Fruit fly (Drosophila melanogaster) whole organism, embryonic: Measurements from ENCODE around the gene Cpr62Bc.
A peak's percentile ranks its signal among the peaks of the same experiment; 100 is the strongest.

Source experiments
- Atf-2 ChIP-seq: fragments of 200-800 bp; sonication (Bioruptor generic); optimal IDR thresholded peaks from 2 replicates; lab custom pipeline; 2016; ENCODE audit warnings: missing biosample characterization, missing genetic modification characterization
- B-H2 ChIP-seq: fragments of 200-800 bp; sonication (Bioruptor generic); optimal IDR thresholded peaks from 2 replicates; lab custom pipeline; 2018; ENCODE audit warnings: missing biosample characterization, mild to moderate bottlenecking, missing genetic modification characterization
- BEAF-32 ChIP-seq: fragments of 200-800 bp; sonication (Bioruptor generic); optimal IDR thresholded peaks from 3 replicates; lab custom pipeline; 2017; ENCODE audit warnings: missing biosample characterization, missing genetic modification characterization, mild to moderate bottlenecking, moderate library complexity, missing genetic modification reagents
- Bdp1 ChIP-seq: fragments of 200-800 bp; sonication (Bioruptor generic); optimal IDR thresholded peaks from 3 replicates; lab custom pipeline; 2016; ENCODE audit warnings: missing biosample characterization, missing genetic modification characterization
- Bgb ChIP-seq: fragments of 200-800 bp; sonication (Bioruptor generic); IDR thresholded peaks from 2 replicates; pipeline ENCODE4 v1.3.6; 2022; ENCODE audit warnings: missing biosample characterization, missing genetic modification characterization; ENCODE audit not compliant: partially characterized antibody
- C15 ChIP-seq: fragments of 200-800 bp; sonication (Bioruptor generic); IDR thresholded peaks from 3 replicates; pipeline ENCODE4 v1.3.6; 2022; ENCODE audit warnings: missing biosample characterization, missing genetic modification characterization
- CG10462 ChIP-seq: fragments of 200-800 bp; sonication (Bioruptor generic); optimal IDR thresholded peaks from 2 replicates; lab custom pipeline; 2016; ENCODE audit warnings: missing biosample characterization, missing genetic modification characterization
- CG13296 ChIP-seq: fragments of 200-800 bp; sonication (Bioruptor generic); optimal IDR thresholded peaks from 3 replicates; lab custom pipeline; 2018; ENCODE audit warnings: missing biosample characterization, mild to moderate bottlenecking, missing genetic modification characterization
- CG13775 ChIP-seq: fragments of 200-800 bp; sonication (Bioruptor generic); optimal IDR thresholded peaks from 3 replicates; lab custom pipeline; 2017; ENCODE audit warnings: missing biosample characterization, mild to moderate bottlenecking, missing genetic modification characterization
- CG15073 ChIP-seq: fragments of 200-800 bp; sonication (Bioruptor generic); optimal IDR thresholded peaks from 2 replicates; lab custom pipeline; 2016; ENCODE audit warnings: missing biosample characterization, missing genetic modification characterization
- CG17912 ChIP-seq: fragments of 200-800 bp; sonication (Bioruptor generic); optimal IDR thresholded peaks from 2 replicates; lab custom pipeline; 2018; ENCODE audit warnings: missing biosample characterization, mild to moderate bottlenecking, missing genetic modification characterization
- CG2199 ChIP-seq: fragments of 200-800 bp; sonication (Bioruptor generic); IDR thresholded peaks from 3 replicates; pipeline ENCODE4 v1.3.6; 2022; ENCODE audit warnings: missing biosample characterization, missing genetic modification characterization
- CG32772 ChIP-seq: fragments of 200-800 bp; sonication (Bioruptor generic); IDR thresholded peaks from 2 replicates; pipeline ENCODE4 v1.3.6; 2022; ENCODE audit warnings: missing biosample characterization, missing genetic modification characterization
- CG33557 ChIP-seq: fragments of 200-800 bp; sonication (Bioruptor generic); optimal IDR thresholded peaks from 2 replicates; lab custom pipeline; 2019; ENCODE audit warnings: missing biosample characterization, mild to moderate bottlenecking, missing genetic modification characterization, moderate library complexity
- CG34376 ChIP-seq: fragments of 200-800 bp; sonication (Bioruptor generic); optimal IDR thresholded peaks from 2 replicates; lab custom pipeline; 2018; ENCODE audit warnings: missing biosample characterization, mild to moderate bottlenecking, missing genetic modification characterization
- CG3847 ChIP-seq: fragments of 200-800 bp; sonication (Bioruptor generic); IDR thresholded peaks from 2 replicates; pipeline ENCODE4 v1.3.6; 2022; ENCODE audit warnings: missing biosample characterization, missing genetic modification characterization
- CG4328 ChIP-seq: fragments of 200-800 bp; sonication (Bioruptor generic); optimal IDR thresholded peaks from 3 replicates; lab custom pipeline; 2017; ENCODE audit warnings: missing biosample characterization, missing genetic modification reagents, missing genetic modification characterization
- CG4854 ChIP-seq: fragments of 200-800 bp; sonication (Bioruptor generic); optimal IDR thresholded peaks from 2 replicates; lab custom pipeline; 2016; ENCODE audit warnings: missing biosample characterization, missing genetic modification characterization, inconsistent platforms
- CG6254 ChIP-seq: fragments of 200-800 bp; sonication (Bioruptor generic); optimal IDR thresholded peaks from 3 replicates; lab custom pipeline; 2017; ENCODE audit warnings: mild to moderate bottlenecking, missing biosample characterization, missing genetic modification reagents, missing genetic modification characterization
- CG6813 ChIP-seq: fragments of 200-800 bp; sonication (Bioruptor generic); optimal IDR thresholded peaks from 2 replicates; lab custom pipeline; 2017; ENCODE audit warnings: missing biosample characterization, missing genetic modification characterization, mild to moderate bottlenecking, moderate library complexity, missing genetic modification reagents
- CG8944 ChIP-seq: fragments of 200-800 bp; sonication (Bioruptor generic); optimal IDR thresholded peaks from 3 replicates; lab custom pipeline; 2016; ENCODE audit warnings: missing biosample characterization, missing genetic modification characterization
- CG9437 ChIP-seq: fragments of 200-800 bp; sonication (Bioruptor generic); optimal IDR thresholded peaks from 2 replicates; lab custom pipeline; 2018; ENCODE audit warnings: missing biosample characterization, mild to moderate bottlenecking, missing genetic modification characterization
- CG9932 ChIP-seq: fragments of 200-800 bp; sonication (Bioruptor generic); IDR thresholded peaks from 2 replicates; pipeline ENCODE4 v1.3.6; 2022; ENCODE audit warnings: missing biosample characterization, missing genetic modification characterization
- Camta ChIP-seq: fragments of 200-800 bp; sonication (Bioruptor generic); optimal IDR thresholded peaks from 2 replicates; lab custom pipeline; 2016; ENCODE audit warnings: missing biosample characterization, missing genetic modification characterization
- D ChIP-seq, 2 experiments: fragments of 200-800 bp in 1 of 2; fragments of >200 bp in 1 of 2; sonication (Bioruptor generic) in 1 of 2; optimal IDR thresholded peaks; 2 replicates in 1 of 2; 3 replicates in 1 of 2; lab custom pipeline; 2017; ENCODE audit warnings: mild to moderate bottlenecking in 1 of 2, missing biosample characterization in 1 of 2, missing genetic modification characterization in 1 of 2, missing genetic modification reagents in 1 of 2
- D19A ChIP-seq: fragments of 200-800 bp; optimal IDR thresholded peaks from 3 replicates; lab custom pipeline; 2019; ENCODE audit warnings: missing biosample characterization, mild to moderate bottlenecking, missing genetic modification characterization, moderate library complexity
- Hmr ChIP-seq: fragments of 200-800 bp; sonication (Bioruptor generic); optimal IDR thresholded peaks from 3 replicates; lab custom pipeline; 2017; ENCODE audit warnings: mild to moderate bottlenecking, missing biosample characterization, missing genetic modification reagents, missing genetic modification characterization
- NFAT ChIP-seq: fragments of 200-800 bp; sonication (Bioruptor generic); IDR thresholded peaks from 2 replicates; pipeline ENCODE4 v1.3.6; 2022; ENCODE audit warnings: missing biosample characterization, missing genetic modification characterization
- Nf-YB ChIP-seq: fragments of 200-800 bp; sonication (Bioruptor generic); optimal IDR thresholded peaks from 3 replicates; lab custom pipeline; 2019; ENCODE audit warnings: missing biosample characterization, mild to moderate bottlenecking, missing genetic modification characterization, moderate library complexity
- Nf-YC ChIP-seq: fragments of 200-800 bp; optimal IDR thresholded peaks from 3 replicates; lab custom pipeline; 2019; ENCODE audit warnings: missing biosample characterization, mild to moderate bottlenecking, missing genetic modification characterization, moderate library complexity
- Side ChIP-seq: fragments of 200-800 bp; sonication (Bioruptor generic); optimal IDR thresholded peaks from 2 replicates; lab custom pipeline; 2016; ENCODE audit warnings: missing biosample characterization, missing genetic modification characterization
- ara ChIP-seq: fragments of 200-800 bp; sonication (Bioruptor generic); IDR thresholded peaks from 2 replicates; pipeline ENCODE4 v1.3.6; 2022; ENCODE audit warnings: missing biosample characterization, missing genetic modification characterization
- cwo ChIP-seq: fragments of 200-800 bp; sonication (Bioruptor generic); optimal IDR thresholded peaks from 3 replicates; lab custom pipeline; 2017; ENCODE audit warnings: missing biosample characterization, missing genetic modification characterization, mild to moderate bottlenecking, moderate library complexity, missing genetic modification reagents
- her ChIP-seq: fragments of 200-800 bp; sonication (Bioruptor generic); optimal IDR thresholded peaks from 2 replicates; lab custom pipeline; 2016; ENCODE audit warnings: missing biosample characterization, missing genetic modification characterization
- insv ChIP-seq, 2 experiments: fragments of 200-800 bp; sonication (Bioruptor generic); optimal IDR thresholded peaks; 3 replicates each; lab custom pipeline; 2016 to 2018; ENCODE audit warnings: missing biosample characterization in 2 of 2, missing genetic modification characterization in 2 of 2
- jing ChIP-seq: fragments of 200-800 bp; sonication (Bioruptor generic); optimal IDR thresholded peaks from 2 replicates; lab custom pipeline; 2018; ENCODE audit warnings: missing biosample characterization, mild to moderate bottlenecking, missing genetic modification characterization
- lilli ChIP-seq: fragments of 200-800 bp; sonication (Bioruptor generic); optimal IDR thresholded peaks from 3 replicates; lab custom pipeline; 2016; ENCODE audit warnings: missing biosample characterization, missing genetic modification characterization
- mld ChIP-seq: fragments of 200-800 bp; sonication (Bioruptor generic); IDR thresholded peaks from 3 replicates; pipeline ENCODE4 v1.3.6; 2022; ENCODE audit warnings: missing biosample characterization, missing genetic modification characterization; ENCODE audit not compliant: partially characterized antibody
- pan ChIP-seq, 4 experiments: fragments of >200 bp in 3 of 4; fragments of 200-800 bp in 1 of 4; sonication (Bioruptor generic) in 1 of 4; optimal IDR thresholded peaks in 3 of 4; IDR thresholded peaks in 1 of 4; 2 replicates each; pipeline versions ENCODE4 v1.3.6 to Lab custom; 2017 to 2022; ENCODE audit warnings: missing biosample characterization in 2 of 4, missing genetic modification characterization in 2 of 4, mixed read lengths in 1 of 4
- peb ChIP-seq: fragments of 200-800 bp; sonication (Bioruptor generic); IDR thresholded peaks from 2 replicates; pipeline ENCODE4 v1.3.6; 2022; ENCODE audit warnings: missing biosample characterization, missing genetic modification characterization
- repo ChIP-seq: fragments of 200-800 bp; sonication (Bioruptor generic); optimal IDR thresholded peaks from 2 replicates; lab custom pipeline; 2016; ENCODE audit warnings: missing biosample characterization, missing genetic modification characterization
- scrt ChIP-seq: fragments of 200-800 bp; sonication (Bioruptor generic); optimal IDR thresholded peaks from 2 replicates; lab custom pipeline; 2018; ENCODE audit warnings: missing biosample characterization, mild to moderate bottlenecking, missing genetic modification characterization, moderate library complexity
- sna ChIP-seq: fragments of 200-800 bp; sonication (Bioruptor generic); IDR thresholded peaks from 2 replicates; pipeline ENCODE4 v1.3.6; 2022; ENCODE audit warnings: missing biosample characterization, missing genetic modification characterization; ENCODE audit not compliant: partially characterized antibody
- sqz ChIP-seq: fragments of 200-800 bp; sonication (Bioruptor generic); optimal IDR thresholded peaks from 3 replicates; lab custom pipeline; 2018; ENCODE audit warnings: missing biosample characterization, mild to moderate bottlenecking, missing genetic modification characterization
- sr ChIP-seq: fragments of 200-800 bp; sonication (Bioruptor generic); IDR thresholded peaks from 3 replicates; pipeline ENCODE4 v1.3.6; 2022; ENCODE audit warnings: missing biosample characterization, missing genetic modification characterization
- twi ChIP-seq: fragments of 200-800 bp; optimal IDR thresholded peaks from 2 replicates; lab custom pipeline; 2019; ENCODE audit warnings: missing biosample characterization, mild to moderate bottlenecking, missing genetic modification characterization, moderate library complexity
- tx ChIP-seq: fragments of 200-800 bp; sonication (Bioruptor generic); optimal IDR thresholded peaks from 2 replicates; lab custom pipeline; 2016; ENCODE audit warnings: missing biosample characterization, missing genetic modification characterization
- unpg ChIP-seq: fragments of 200-800 bp; sonication (Bioruptor generic); optimal IDR thresholded peaks from 3 replicates; lab custom pipeline; 2018; ENCODE audit warnings: missing biosample characterization, mild to moderate bottlenecking, missing genetic modification characterization, moderate library complexity
- wor ChIP-seq: fragments of 200-800 bp; sonication (Bioruptor generic); IDR thresholded peaks from 2 replicates; pipeline ENCODE4 v1.3.6; 2022; ENCODE audit warnings: missing biosample characterization, missing genetic modification characterization

The Cpr62Bc gene

dm6 chr3L:1876215-1876625 lies 34.3 kb upstream of the Cpr62Bc start, which contains the start of gene dre4 (continued):
- TF ChIP-seq CG6813 (GFP tag; lab: Kevin White, UChicago), result no peak
- TF ChIP-seq B-H2 (GFP tag; lab: Kevin White, UChicago), result no peak
- peak; percentile 49 for TF ChIP-seq CG34376 (GFP tag; lab: Kevin White, UChicago)
- TF ChIP-seq her, result peak; percentile 72
- TF ChIP-seq BEAF-32, result peak; percentile 63
- no peak for TF ChIP-seq CG4328 (GFP tag; lab: Kevin White, UChicago)
- TF ChIP-seq NFAT (GFP tag; lab: Robert Waterston, UW), result no peak
- TF ChIP-seq ara (GFP tag; lab: Robert Waterston, UW), result peak; percentile 80
- no peak for TF ChIP-seq twi (tag; lab: Kevin White, UChicago)
- TF ChIP-seq jing (GFP tag; lab: Kevin White, UChicago), result peak; percentile 23
- no peak for TF ChIP-seq sr
- TF ChIP-seq CG13775, result peak; percentile 65
- peak; percentile 86 for TF ChIP-seq Hmr (GFP tag; lab: Kevin White, UChicago)
- peak; percentile 30 for TF ChIP-seq CG13296 (GFP tag; lab: Kevin White, UChicago)
- no peak for TF ChIP-seq peb (GFP tag; lab: Robert Waterston, UW)
- TF ChIP-seq C15 (GFP tag; lab: Robert Waterston, UW), result no peak
- TF ChIP-seq CG32772 (GFP tag; lab: Robert Waterston, UW), result no peak
- peak; percentile 83 for TF ChIP-seq lilli (GFP tag; lab: Kevin White, UChicago)
- TF ChIP-seq D19A (tag; lab: Kevin White, UChicago), result no peak
- peak; percentile 70 for TF ChIP-seq tx (GFP tag; lab: Kevin White, UChicago)
- peak; percentile 67 for TF ChIP-seq CG8944 (GFP tag; lab: Kevin White, UChicago)
- peak; percentile 44 for TF ChIP-seq CG4854 (GFP tag; lab: Kevin White, UChicago)
- peak; percentile 77 for TF ChIP-seq CG9932 (GFP tag; lab: Robert Waterston, UW)
- TF ChIP-seq insv (GFP tag; optimal IDR thresholded peaks at IDR 0.05; lab: Kevin White, UChicago), result peak in 1 of 2 experiments; percentile 21
- TF ChIP-seq CG33557, result no peak
- peak; percentile 34 for TF ChIP-seq repo
- TF ChIP-seq Side (GFP tag; lab: Kevin White, UChicago), result peak; percentile 68
- TF ChIP-seq Bdp1 (GFP tag; lab: Kevin White, UChicago), result peak; percentile 54
- TF ChIP-seq Atf-2 (GFP tag; lab: Kevin White, UChicago), result peak; percentile 66
- no peak for TF ChIP-seq D (optimal IDR thresholded peaks at IDR 0.05; lab: Kevin White, UChicago)
- TF ChIP-seq D (GFP tag; optimal IDR thresholded peaks at IDR 0.05; lab: Kevin White, UChicago), result peak; percentile 28
- peak; percentile 70 for TF ChIP-seq Bgb (GFP tag; lab: Robert Waterston, UW)
- peak; percentile 99 for TF ChIP-seq sqz (GFP tag; lab: Kevin White, UChicago)
- TF ChIP-seq wor (GFP tag; lab: Robert Waterston, UW), result no peak
- TF ChIP-seq Camta (GFP tag; lab: Kevin White, UChicago), result peak; percentile 65
- peak; percentile 57 for TF ChIP-seq CG10462 (GFP tag; lab: Kevin White, UChicago)
- TF ChIP-seq mld (GFP tag; lab: Robert Waterston, UW), result no peak
- 0 out of 3 replicates have a peak, but pooled peaks have one; percentile 50 for TF ChIP-seq CG2199 (GFP tag; lab: Robert Waterston, UW)
- no peak for TF ChIP-seq CG15073 (GFP tag; lab: Kevin White, UChicago)
- TF ChIP-seq CG17912 (GFP tag; lab: Kevin White, UChicago), result no peak
- TF ChIP-seq CG6254 (GFP tag; lab: Kevin White, UChicago), result peak; percentile 73
- peak; percentile 79 for TF ChIP-seq unpg (GFP tag; lab: Kevin White, UChicago)
- TF ChIP-seq pan (optimal IDR thresholded peaks at IDR 0.05; lab: Kevin White, UChicago), result no peak
- peak in 1 of 2 experiments; percentile 68 for TF ChIP-seq pan (GFP tag; optimal IDR thresholded peaks at IDR 0.05 in 1 of 2, IDR thresholded peaks at IDR 0.05 in 1 of 2)
- peak; percentile 75 for TF ChIP-seq CG9437 (GFP tag; lab: Kevin White, UChicago)
- peak; percentile 14 for TF ChIP-seq Nf-YB
- TF ChIP-seq CG3847 (GFP tag; lab: Robert Waterston, UW), result peak; percentile 65
- peak; percentile 32 for TF ChIP-seq scrt (GFP tag; lab: Kevin White, UChicago)
- peak; percentile 16 for TF ChIP-seq Nf-YC (tag; lab: Kevin White, UChicago)
- peak; percentile 37; the same call in 1 of the 2 replicates for TF ChIP-seq sna (GFP tag; lab: Robert Waterston, UW)
- peak; percentile 9 for TF ChIP-seq cwo (GFP tag; lab: Kevin White, UChicago)
